Worm (Caenorhabditis elegans) whole organism, young adult: ENCODE measurements around the gene srb-11.

ENCODE experiments used
- C06A6.2 ChIP-seq: fragments of 200-800 bp; sonication (Bioruptor generic); conservative IDR thresholded peaks from 2 replicates; pipeline ENCODE4 v1.3.6; 2022; ENCODE audit warnings: missing genetic modification characterization, missing compliant biosample characterization
- C17E4.6 ChIP-seq: fragments of 200-800 bp; sonication (Bioruptor generic); IDR thresholded peaks from 2 replicates; pipeline ENCODE4 v1.3.6; 2022; ENCODE audit warnings: missing genetic modification reagents, missing genetic modification characterization, missing compliant biosample characterization
- ceh-27 ChIP-seq: fragments of 200-800 bp; sonication (Bioruptor generic); optimal IDR thresholded peaks from 2 replicates; lab custom pipeline; 2018; ENCODE audit warnings: mild to moderate bottlenecking, missing genetic modification characterization, moderate library complexity, missing compliant biosample characterization
- nfya-1 ChIP-seq: sonication (generic microtip); optimal IDR thresholded peaks from 2 replicates; lab custom pipeline; 2017; ENCODE audit warnings: antibody characterized with exemption, missing compliant biosample characterization, missing genetic modification characterization, borderline replicate concordance; ENCODE audit not compliant: insufficient read depth
- nhr-27 ChIP-seq: fragments of 200-800 bp; sonication (Bioruptor generic); optimal IDR thresholded peaks from 2 replicates; lab custom pipeline; 2018; ENCODE audit warnings: mild to moderate bottlenecking, missing genetic modification characterization, moderate library complexity, missing compliant biosample characterization
- sdz-38 ChIP-seq: sonication (generic microtip); optimal IDR thresholded peaks from 2 replicates; lab custom pipeline; 2016; ENCODE audit warnings: missing genotype, missing genetic modification characterization, missing compliant biosample characterization

DNA sequence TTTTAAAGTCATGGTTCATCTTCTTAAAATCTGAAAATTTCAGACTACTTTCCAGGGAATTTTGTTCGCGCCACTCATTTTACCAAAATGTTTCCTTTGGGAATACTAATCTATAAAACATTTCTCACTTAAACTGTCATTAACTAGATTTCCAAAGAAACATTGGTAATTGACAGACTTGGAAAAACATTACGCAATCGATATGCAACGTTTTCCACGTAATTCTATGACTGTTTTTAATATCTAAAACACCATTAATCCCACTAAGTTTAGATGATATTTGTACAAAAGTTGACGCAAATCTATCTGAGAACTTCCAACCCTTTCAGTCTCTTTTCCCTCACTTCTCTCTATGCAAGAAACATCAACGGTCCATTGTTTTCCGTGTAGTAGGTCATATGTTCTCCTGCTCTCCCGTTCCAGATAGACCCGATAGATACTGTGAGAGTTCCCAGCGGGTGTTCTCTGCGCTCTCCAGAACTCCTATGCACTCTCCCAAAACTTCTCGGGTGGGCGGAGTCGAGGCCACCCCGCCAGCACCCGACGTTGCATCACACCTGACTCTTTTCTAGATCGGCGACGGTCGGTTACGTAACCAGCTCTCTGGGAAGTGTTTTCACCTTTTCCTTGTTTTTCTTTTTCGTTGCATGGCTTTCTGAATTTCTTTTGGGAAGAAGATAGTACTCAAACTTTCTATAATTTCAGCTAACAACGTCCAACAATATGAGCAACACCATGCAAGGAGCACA is 14.3 kb downstream of the srb-11 start, which contains the start of gene zip-8:
- no peak for TF ChIP-seq nhr-27
- no peak for TF ChIP-seq sdz-38 (tag; lab: Kevin White, UChicago)
- TF ChIP-seq C17E4.6 (GFP tag; lab: Robert Waterston, UW), result no peak
- TF ChIP-seq C06A6.2 (GFP tag; lab: Robert Waterston, UW), result no peak
- TF ChIP-seq nfya-1 (tag; lab: Kevin White, UChicago), result no peak
- TF ChIP-seq ceh-27 (GFP tag; lab: Kevin White, UChicago), result no peak
